Fruit fly (Drosophila melanogaster) whole organism, embryonic: ENCODE results near the gene CG18473.

ENCODE experiments used
- Adf1 ChIP-seq: fragments of 200-800 bp; sonication (Bioruptor generic); IDR thresholded peaks from 2 replicates; pipeline ENCODE4 v1.3.6; 2022; ENCODE audit warnings: missing biosample characterization, missing genetic modification characterization
- BtbVII ChIP-seq: fragments of 200-800 bp; sonication (Bioruptor generic); optimal IDR thresholded peaks from 3 replicates; lab custom pipeline; 2017; ENCODE audit warnings: missing biosample characterization, mild to moderate bottlenecking, missing genetic modification characterization
- CG10209 ChIP-seq: fragments of 200-800 bp; sonication (Bioruptor generic); optimal IDR thresholded peaks from 3 replicates; lab custom pipeline; 2017; ENCODE audit warnings: missing biosample characterization, mild to moderate bottlenecking, missing genetic modification characterization, missing genetic modification reagents
- CG10321 ChIP-seq: fragments of 200-800 bp; sonication (Bioruptor generic); IDR thresholded peaks from 2 replicates; pipeline ENCODE4 v1.3.6; 2022; ENCODE audit warnings: missing biosample characterization, missing genetic modification characterization
- CG10959 ChIP-seq: fragments of 200-800 bp; sonication (Bioruptor generic); IDR thresholded peaks from 2 replicates; pipeline ENCODE4 v1.3.6; 2022; ENCODE audit warnings: missing biosample characterization, missing genetic modification characterization
- CG11085 ChIP-seq: fragments of 200-800 bp; sonication (Bioruptor generic); IDR thresholded peaks from 2 replicates; pipeline ENCODE4 v1.3.6; 2022; ENCODE audit warnings: missing biosample characterization, missing genetic modification characterization
- CG11696 ChIP-seq: fragments of 200-800 bp; sonication (Bioruptor generic); IDR thresholded peaks from 2 replicates; pipeline ENCODE4 v1.3.6; 2022; ENCODE audit warnings: missing biosample characterization, missing genetic modification characterization
- CG12071 ChIP-seq: fragments of 200-800 bp; sonication (Bioruptor generic); optimal IDR thresholded peaks from 3 replicates; lab custom pipeline; 2018; ENCODE audit warnings: missing biosample characterization, mild to moderate bottlenecking, missing genetic modification characterization
- CG12155 ChIP-seq: fragments of 200-800 bp; sonication (Bioruptor generic); optimal IDR thresholded peaks from 3 replicates; lab custom pipeline; 2016; ENCODE audit warnings: missing biosample characterization, missing genetic modification characterization
- CG15601 ChIP-seq: fragments of 200-800 bp; sonication (Bioruptor generic); optimal IDR thresholded peaks from 3 replicates; lab custom pipeline; 2019; ENCODE audit warnings: missing biosample characterization, mild to moderate bottlenecking, missing genetic modification characterization, moderate library complexity
- CG1602 ChIP-seq: fragments of 200-800 bp; sonication (Bioruptor generic); optimal IDR thresholded peaks from 3 replicates; lab custom pipeline; 2016; ENCODE audit warnings: missing biosample characterization, missing genetic modification characterization
- CG17385 ChIP-seq: fragments of 200-800 bp; sonication (Bioruptor generic); optimal IDR thresholded peaks from 3 replicates; lab custom pipeline; 2018; ENCODE audit warnings: missing biosample characterization, mild to moderate bottlenecking, missing genetic modification characterization
- CG2875 ChIP-seq: fragments of 200-800 bp; sonication (Bioruptor generic); optimal IDR thresholded peaks from 2 replicates; lab custom pipeline; 2017; ENCODE audit warnings: missing biosample characterization, mild to moderate bottlenecking, missing genetic modification characterization, missing genetic modification reagents
- CG31365 ChIP-seq: fragments of 200-800 bp; sonication (Bioruptor generic); optimal IDR thresholded peaks from 2 replicates; lab custom pipeline; 2018; ENCODE audit warnings: missing biosample characterization, mild to moderate bottlenecking, missing genetic modification characterization
- CG31388 ChIP-seq: fragments of 200-800 bp; sonication (Bioruptor generic); optimal IDR thresholded peaks from 2 replicates; lab custom pipeline; 2016; ENCODE audit warnings: missing biosample characterization, missing genetic modification characterization
- CG3163 ChIP-seq: fragments of 200-800 bp; sonication (Bioruptor generic); optimal IDR thresholded peaks from 3 replicates; lab custom pipeline; 2016; ENCODE audit warnings: missing biosample characterization, missing genetic modification characterization
- CG6813 ChIP-seq: fragments of 200-800 bp; sonication (Bioruptor generic); optimal IDR thresholded peaks from 2 replicates; lab custom pipeline; 2017; ENCODE audit warnings: missing biosample characterization, missing genetic modification characterization, mild to moderate bottlenecking, moderate library complexity, missing genetic modification reagents
- CG7839 ChIP-seq: fragments of 200-800 bp; sonication (Bioruptor generic); optimal IDR thresholded peaks from 3 replicates; lab custom pipeline; 2018; ENCODE audit warnings: missing biosample characterization, mild to moderate bottlenecking, missing genetic modification characterization, moderate library complexity
- CG8089 ChIP-seq: fragments of 200-800 bp; sonication (Bioruptor generic); optimal IDR thresholded peaks from 3 replicates; lab custom pipeline; 2016; ENCODE audit warnings: missing biosample characterization, missing genetic modification characterization
- CG9727 ChIP-seq: fragments of 200-800 bp; sonication (Bioruptor generic); optimal IDR thresholded peaks from 3 replicates; lab custom pipeline; 2017; ENCODE audit warnings: missing biosample characterization, mild to moderate bottlenecking, missing genetic modification characterization
- Hmx ChIP-seq: fragments of 200-800 bp; sonication (Bioruptor generic); optimal IDR thresholded peaks from 2 replicates; lab custom pipeline; 2016; ENCODE audit warnings: missing biosample characterization, missing genetic modification characterization
- Hr39 ChIP-seq: fragments of >200 bp; optimal IDR thresholded peaks from 2 replicates; lab custom pipeline; 2017
- Jarid2 ChIP-seq: fragments of 200-800 bp; sonication (Bioruptor generic); optimal IDR thresholded peaks from 3 replicates; lab custom pipeline; 2017; ENCODE audit warnings: mild to moderate bottlenecking, missing biosample characterization, missing genetic modification reagents, missing genetic modification characterization
- Lim3 ChIP-seq: fragments of 200-800 bp; sonication (Bioruptor generic); IDR thresholded peaks from 2 replicates; pipeline ENCODE4 v1.3.6; 2022; ENCODE audit warnings: missing biosample characterization, missing genetic modification characterization
- Nf-YA ChIP-seq: fragments of 200-800 bp; sonication (Bioruptor generic); IDR thresholded peaks from 2 replicates; pipeline ENCODE4 v1.3.6; 2022; ENCODE audit warnings: missing biosample characterization, missing genetic modification characterization
- Nf-YC ChIP-seq: fragments of 200-800 bp; optimal IDR thresholded peaks from 3 replicates; lab custom pipeline; 2019; ENCODE audit warnings: missing biosample characterization, mild to moderate bottlenecking, missing genetic modification characterization, moderate library complexity
- Opbp ChIP-seq: fragments of 200-800 bp; sonication (Bioruptor generic); IDR thresholded peaks from 3 replicates; pipeline ENCODE4 v1.3.6; 2022; ENCODE audit warnings: missing biosample characterization, missing genetic modification characterization; ENCODE audit not compliant: partially characterized antibody
- Optix ChIP-seq: fragments of 200-800 bp; sonication (Bioruptor generic); IDR thresholded peaks from 3 replicates; pipeline ENCODE4 v1.3.6; 2022; ENCODE audit warnings: missing biosample characterization, missing genetic modification characterization
- Taf1 ChIP-seq: fragments of 200-800 bp; sonication (Bioruptor generic); IDR thresholded peaks from 2 replicates; pipeline ENCODE4 v1.3.6; 2022; ENCODE audit warnings: missing biosample characterization, missing genetic modification characterization
- bowl ChIP-seq: fragments of 200-800 bp; sonication (Bioruptor generic); IDR thresholded peaks from 2 replicates; pipeline ENCODE4 v1.3.6; 2022; ENCODE audit warnings: missing biosample characterization, missing genetic modification characterization
- caup ChIP-seq: fragments of 200-800 bp; sonication (Bioruptor generic); optimal IDR thresholded peaks from 3 replicates; lab custom pipeline; 2017; ENCODE audit warnings: missing biosample characterization, mild to moderate bottlenecking, missing genetic modification characterization, moderate library complexity; ENCODE audit not compliant: severe bottlenecking
- crp ChIP-seq, 2 experiments: fragments of 200-800 bp; sonication (Bioruptor generic); optimal IDR thresholded peaks; 2 replicates in 1 of 2; 3 replicates in 1 of 2; lab custom pipeline; 2017; ENCODE audit warnings: missing biosample characterization in 2 of 2, missing genetic modification characterization in 2 of 2, mild to moderate bottlenecking in 1 of 2, moderate library complexity in 1 of 2
- cwo ChIP-seq: fragments of 200-800 bp; sonication (Bioruptor generic); optimal IDR thresholded peaks from 3 replicates; lab custom pipeline; 2017; ENCODE audit warnings: missing biosample characterization, missing genetic modification characterization, mild to moderate bottlenecking, moderate library complexity, missing genetic modification reagents
- dysf ChIP-seq: fragments of 200-800 bp; sonication (Bioruptor generic); IDR thresholded peaks from 3 replicates; pipeline ENCODE4 v1.3.6; 2022; ENCODE audit warnings: missing biosample characterization, missing genetic modification characterization
- fru ChIP-seq: fragments of >200 bp; optimal IDR thresholded peaks from 2 replicates; lab custom pipeline; 2017
- gsb ChIP-seq: fragments of 200-800 bp; sonication (Bioruptor generic); IDR thresholded peaks from 2 replicates; pipeline ENCODE4 v1.3.6; 2022; ENCODE audit warnings: missing biosample characterization, missing genetic modification characterization
- hkb ChIP-seq, 2 experiments: fragments of 200-800 bp in 1 of 2; fragments of >200 bp in 1 of 2; sonication (Bioruptor generic) in 1 of 2; IDR thresholded peaks in 1 of 2; optimal IDR thresholded peaks in 1 of 2; 2 replicates each; pipeline versions ENCODE4 v1.3.6 to Lab custom; 2017 to 2022; ENCODE audit warnings: missing biosample characterization in 1 of 2, missing genetic modification characterization in 1 of 2
- inv ChIP-seq: fragments of 200-800 bp; sonication (Bioruptor generic); IDR thresholded peaks from 2 replicates; pipeline ENCODE4 v1.3.6; 2022; ENCODE audit warnings: missing biosample characterization, missing genetic modification characterization; ENCODE audit not compliant: partially characterized antibody
- jigr1 ChIP-seq: fragments of 200-800 bp; sonication (Bioruptor generic); IDR thresholded peaks from 3 replicates; pipeline ENCODE4 v1.3.6; 2022; ENCODE audit warnings: missing biosample characterization, missing genetic modification characterization
- knrl ChIP-seq: fragments of 200-800 bp; sonication (Bioruptor generic); IDR thresholded peaks from 3 replicates; pipeline ENCODE4 v1.3.6; 2022; ENCODE audit warnings: missing biosample characterization, missing genetic modification characterization; ENCODE audit not compliant: partially characterized antibody
- mam ChIP-seq: fragments of 200-800 bp; sonication (Bioruptor generic); optimal IDR thresholded peaks from 3 replicates; lab custom pipeline; 2016; ENCODE audit warnings: missing biosample characterization, missing genetic modification characterization
- nau ChIP-seq: fragments of 200-800 bp; sonication (Bioruptor generic); optimal IDR thresholded peaks from 3 replicates; lab custom pipeline; 2017; ENCODE audit warnings: missing biosample characterization, mild to moderate bottlenecking, missing genetic modification characterization, missing genetic modification reagents
- otp ChIP-seq: fragments of 200-800 bp; sonication (Bioruptor generic); IDR thresholded peaks from 3 replicates; pipeline ENCODE4, ENCODE4 v1.3.6; 2022; ENCODE audit warnings: missing biosample characterization, missing genetic modification characterization
- pnt ChIP-seq: fragments of 200-800 bp; sonication (Bioruptor generic); optimal IDR thresholded peaks from 3 replicates; lab custom pipeline; 2016; ENCODE audit warnings: missing biosample characterization, missing genetic modification characterization
- pros ChIP-seq: fragments of 200-800 bp; sonication (Bioruptor generic); optimal IDR thresholded peaks from 3 replicates; lab custom pipeline; 2019; ENCODE audit warnings: missing biosample characterization, mild to moderate bottlenecking, missing genetic modification characterization, moderate library complexity
- schlank ChIP-seq: fragments of 200-800 bp; sonication (Bioruptor generic); optimal IDR thresholded peaks from 2 replicates; lab custom pipeline; 2018; ENCODE audit warnings: missing biosample characterization, mild to moderate bottlenecking, missing genetic modification characterization
- sens ChIP-seq: fragments of 200-800 bp; sonication (Bioruptor generic); peaks from one replicate; lab custom pipeline; 2016; ENCODE audit warnings: missing biosample characterization, missing genetic modification characterization
- sisA ChIP-seq: fragments of 200-800 bp; sonication (Bioruptor generic); IDR thresholded peaks from 2 replicates; pipeline ENCODE4 v1.3.6; 2022; ENCODE audit warnings: missing biosample characterization, missing genetic modification characterization
- slp2 ChIP-seq: fragments of 200-800 bp; sonication (Bioruptor generic); optimal IDR thresholded peaks from 2 replicates; lab custom pipeline; 2016; ENCODE audit warnings: missing biosample characterization, missing genetic modification characterization
- unpg ChIP-seq: fragments of 200-800 bp; sonication (Bioruptor generic); optimal IDR thresholded peaks from 3 replicates; lab custom pipeline; 2018; ENCODE audit warnings: missing biosample characterization, mild to moderate bottlenecking, missing genetic modification characterization, moderate library complexity
- usp ChIP-seq: fragments of >200 bp; optimal IDR thresholded peaks from 2 replicates; lab custom pipeline; 2017; ENCODE audit warnings: missing biosample characterization, missing genetic modification characterization
- vvl ChIP-seq: fragments of 200-800 bp; sonication (Bioruptor generic); IDR thresholded peaks from 2 replicates; pipeline ENCODE4 v1.3.6; 2022; ENCODE audit warnings: missing biosample characterization, missing genetic modification characterization

CG18473 gene

DNA sequence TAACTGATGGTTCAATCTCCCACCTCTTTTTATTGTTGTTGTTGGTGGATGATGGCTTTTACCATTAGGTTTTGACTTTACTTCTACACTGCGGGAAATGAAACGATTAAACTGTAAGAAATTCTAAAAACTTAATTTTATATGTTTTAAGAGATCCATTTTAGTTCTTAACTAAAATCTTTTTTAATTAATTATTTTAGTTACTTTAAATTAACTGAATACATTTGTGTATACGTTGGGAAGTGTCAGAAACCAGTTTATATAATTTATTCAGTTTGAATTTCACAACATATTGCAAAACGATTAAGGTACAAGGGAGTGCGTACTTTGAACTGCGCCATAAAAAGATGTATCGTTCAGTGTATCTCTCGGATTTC lies 9.8 kb upstream of the CG18473 start (continued):
- TF ChIP-seq crp (GFP tag; optimal IDR thresholded peaks at IDR 0.05; lab: Kevin White, UChicago) = peak in 1 of 2 experiments; percentile 28
- TF ChIP-seq CG15601 (tag; lab: Kevin White, UChicago) = peak; percentile 90
- TF ChIP-seq CG10959 (GFP tag; lab: Robert Waterston, UW) = no peak
- no peak for TF ChIP-seq dysf (GFP tag; lab: Robert Waterston, UW)
- no peak for TF ChIP-seq Lim3
- TF ChIP-seq cwo (GFP tag; lab: Kevin White, UChicago) = peak; percentile 80
- TF ChIP-seq CG6813 (GFP tag; lab: Kevin White, UChicago) = peak; percentile 85
- peak; percentile 44 for TF ChIP-seq schlank (tag; lab: Kevin White, UChicago)
- no peak for TF ChIP-seq Hmx (GFP tag; lab: Kevin White, UChicago)
- TF ChIP-seq jigr1 (GFP tag; lab: Robert Waterston, UW) = no peak
- TF ChIP-seq sens (GFP tag; lab: Kevin White, UChicago) = peak; percentile 97
- TF ChIP-seq CG9727 = peak; percentile 92
- TF ChIP-seq CG3163 (GFP tag; lab: Kevin White, UChicago) = no peak
- no peak for TF ChIP-seq knrl
- TF ChIP-seq bowl (GFP tag; lab: Robert Waterston, UW) = no peak
- peak; percentile 89 for TF ChIP-seq BtbVII (GFP tag; lab: Kevin White, UChicago)
- no peak for TF ChIP-seq Jarid2 (GFP tag; lab: Kevin White, UChicago)
- peak; percentile 73 for TF ChIP-seq nau
- peak; percentile 77 for TF ChIP-seq CG2875
- TF ChIP-seq Opbp = no peak
- peak; percentile 38 for TF ChIP-seq mam (GFP tag; lab: Kevin White, UChicago)
- TF ChIP-seq fru = no peak
- TF ChIP-seq caup (GFP tag; lab: Kevin White, UChicago) = peak; percentile 80
- TF ChIP-seq CG1602 = peak; percentile 79
- TF ChIP-seq CG17385 = peak; percentile 84
- peak; percentile 93 for TF ChIP-seq CG7839 (tag; lab: Kevin White, UChicago)
- TF ChIP-seq Adf1 = no peak
- peak; percentile 9 for TF ChIP-seq CG8089
- no peak for TF ChIP-seq gsb (GFP tag; lab: Robert Waterston, UW)
- no peak for TF ChIP-seq otp (GFP tag; lab: Robert Waterston, UW)
- TF ChIP-seq pros (GFP tag; lab: Kevin White, UChicago) = no peak
- TF ChIP-seq Nf-YA (GFP tag; lab: Robert Waterston, UW) = no peak
- peak; percentile 78 for TF ChIP-seq Nf-YC (tag; lab: Kevin White, UChicago)
- peak; percentile 78 for TF ChIP-seq CG12155 (GFP tag; lab: Kevin White, UChicago)
- no peak for TF ChIP-seq CG11085
- TF ChIP-seq sisA (GFP tag; lab: Robert Waterston, UW) = no peak
- peak; percentile 0 for TF ChIP-seq slp2 (GFP tag; lab: Kevin White, UChicago)
- no peak for TF ChIP-seq usp
- TF ChIP-seq vvl (GFP tag; lab: Robert Waterston, UW) = no peak
- TF ChIP-seq CG31365 (tag; lab: Kevin White, UChicago) = no peak
- no peak for TF ChIP-seq inv
- no peak for TF ChIP-seq CG10321 (GFP tag; lab: Robert Waterston, UW)
- no peak for TF ChIP-seq Taf1 (GFP tag; lab: Robert Waterston, UW)
- peak; percentile 44 for TF ChIP-seq CG31388 (GFP tag; lab: Kevin White, UChicago)
- peak; percentile 12 for TF ChIP-seq pnt (GFP tag; lab: Kevin White, UChicago)
- no peak for TF ChIP-seq Optix (GFP tag; lab: Robert Waterston, UW)
- TF ChIP-seq unpg (GFP tag; lab: Kevin White, UChicago) = peak; percentile 91
- peak; percentile 86 for TF ChIP-seq CG10209
- no peak for TF ChIP-seq CG11696 (GFP tag; lab: Robert Waterston, UW)
- no peak for TF ChIP-seq Hr39
- TF ChIP-seq hkb (optimal IDR thresholded peaks at IDR 0.05; lab: Kevin White, UChicago) = no peak
- TF ChIP-seq hkb (GFP tag; IDR thresholded peaks at IDR 0.05; lab: Robert Waterston, UW) = no peak
- no peak for TF ChIP-seq CG12071 (GFP tag; lab: Kevin White, UChicago)
